Worm (Caenorhabditis elegans) whole organism, young adult: ENCODE results near the gene ZK829.3.

Experiments used
- Y67H2A.10 ChIP-seq: fragments of 200-800 bp; sonication (Bioruptor generic); conservative IDR thresholded peaks from 2 replicates; pipeline ENCODE4 v1.3.6; 2022; ENCODE audit warnings: missing genetic modification reagents, missing genetic modification characterization, missing compliant biosample characterization
- chd-7 ChIP-seq: sonication (generic microtip); optimal IDR thresholded peaks from 2 replicates; lab custom pipeline; 2016; ENCODE audit warnings: mild to moderate bottlenecking, missing genetic modification characterization, moderate library complexity, missing compliant biosample characterization
- lir-1 ChIP-seq: fragments of 200-800 bp; sonication (Bioruptor generic); conservative IDR thresholded peaks from 2 replicates; pipeline ENCODE4 v1.3.6; 2022; ENCODE audit warnings: missing genetic modification reagents, missing genetic modification characterization, missing compliant biosample characterization
- nfya-2 ChIP-seq: fragments of 200-800 bp; sonication (Bioruptor generic); IDR thresholded peaks from 2 replicates; pipeline ENCODE4 v1.3.6; 2022; ENCODE audit warnings: missing genetic modification reagents, missing genetic modification characterization, missing compliant biosample characterization
- zfh-2 ChIP-seq: fragments of 200-800 bp; sonication (Bioruptor generic); conservative IDR thresholded peaks from 2 replicates; pipeline ENCODE4 v1.3.6; 2022; ENCODE audit warnings: missing genetic modification reagents, missing genetic modification characterization, missing compliant biosample characterization

DNA sequence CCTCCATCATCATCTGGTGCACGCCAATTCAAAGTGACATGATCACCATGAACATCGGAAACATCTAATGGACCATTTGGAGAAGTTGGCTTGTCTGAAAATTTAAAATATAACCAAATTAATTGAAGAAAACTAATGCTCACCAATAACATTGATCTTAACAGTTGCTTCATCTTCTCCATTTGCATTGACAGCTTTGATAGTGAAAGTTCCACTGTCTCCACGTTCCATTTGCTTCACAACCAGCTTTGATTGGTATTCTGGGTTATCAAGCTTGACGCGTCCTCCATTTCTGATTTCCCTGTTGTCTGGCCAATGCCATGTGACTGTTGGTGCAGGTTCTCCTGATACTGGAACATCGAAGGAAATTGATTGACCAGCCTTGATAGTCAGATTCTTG lies 40.9 kb upstream of the ZK829.3 start:
- no peak for TF ChIP-seq lir-1 (GFP tag; lab: Robert Waterston, UW)
- no peak for TF ChIP-seq Y67H2A.10 (GFP tag; lab: Robert Waterston, UW)
- TF ChIP-seq zfh-2 (GFP tag; lab: Robert Waterston, UW) = no peak
- no peak for TF ChIP-seq chd-7 (tag; lab: Kevin White, UChicago)
- TF ChIP-seq nfya-2 (GFP tag; lab: Robert Waterston, UW) = no peak
